Worm (Caenorhabditis elegans) whole organism, late embryonic: ENCODE results near the gene acdh-12.

Experiments used
- C08G9.2 ChIP-seq: sonication (generic microtip); optimal IDR thresholded peaks from 2 replicates; lab custom pipeline; 2016; ENCODE audit warnings: mild to moderate bottlenecking, missing genetic modification characterization, moderate library complexity, missing compliant biosample characterization
- F13H6.1 ChIP-seq: sonication (generic microtip); optimal IDR thresholded peaks from 2 replicates; lab custom pipeline; 2016; ENCODE audit warnings: missing genetic modification characterization, missing compliant biosample characterization
- K02D7.2 ChIP-seq: sonication (generic microtip); optimal IDR thresholded peaks from 2 replicates; lab custom pipeline; 2017; ENCODE audit warnings: mild to moderate bottlenecking, missing genetic modification characterization, missing compliant biosample characterization
- K09A11.1 ChIP-seq: sonication (generic microtip); optimal IDR thresholded peaks from 2 replicates; lab custom pipeline; 2017; ENCODE audit warnings: antibody characterized with exemption, mild to moderate bottlenecking, missing genetic modification characterization, missing compliant biosample characterization; ENCODE audit not compliant: insufficient read depth
- T23F11.4 ChIP-seq: fragments of 200-800 bp; sonication (Bioruptor generic); optimal IDR thresholded peaks from 2 replicates; lab custom pipeline; 2018; ENCODE audit warnings: mild to moderate bottlenecking, missing genetic modification characterization, missing compliant biosample characterization
- Y22D7AL.16 ChIP-seq: sonication (generic microtip); optimal IDR thresholded peaks from 2 replicates; lab custom pipeline; 2016; ENCODE audit warnings: missing genetic modification characterization, missing compliant biosample characterization
- ceh-18 ChIP-seq: sonication (generic microtip); optimal IDR thresholded peaks from 2 replicates; lab custom pipeline; 2016; ENCODE audit warnings: missing genetic modification characterization, missing compliant biosample characterization
- ceh-19 ChIP-seq: fragments of 200-800 bp; sonication (Bioruptor generic); optimal IDR thresholded peaks from 2 replicates; lab custom pipeline; 2018; ENCODE audit warnings: mild to moderate bottlenecking, missing genetic modification characterization, missing compliant biosample characterization
- ceh-22 ChIP-seq: sonication (generic microtip); optimal IDR thresholded peaks from 2 replicates; lab custom pipeline; 2017; ENCODE audit warnings: missing biosample characterization, missing genetic modification characterization
- ceh-24 ChIP-seq: sonication (generic microtip); optimal IDR thresholded peaks from 2 replicates; lab custom pipeline; 2016; ENCODE audit warnings: mild to moderate bottlenecking, missing genetic modification characterization, missing compliant biosample characterization
- ceh-30 ChIP-seq: fragments of 150-350 bp; optimal IDR thresholded peaks from 2 replicates; lab custom pipeline; 2014; ENCODE audit warnings: missing biosample characterization, missing genetic modification characterization
- ceh-31 ChIP-seq: sonication (generic microtip); optimal IDR thresholded peaks from 2 replicates; lab custom pipeline; 2016; ENCODE audit warnings: missing genetic modification characterization, missing compliant biosample characterization
- ceh-34 ChIP-seq: sonication (generic microtip); optimal IDR thresholded peaks from 2 replicates; lab custom pipeline; 2016; ENCODE audit warnings: mild to moderate bottlenecking, missing genetic modification characterization, missing compliant biosample characterization
- ceh-45 ChIP-seq: fragments of 200-800 bp; sonication (Bioruptor generic); IDR thresholded peaks from 2 replicates; pipeline ENCODE4 v1.3.6; 2022; ENCODE audit warnings: missing genetic modification reagents, missing genetic modification characterization, missing compliant biosample characterization
- ceh-48 ChIP-seq: sonication (generic microtip); optimal IDR thresholded peaks from 2 replicates; lab custom pipeline; 2016; ENCODE audit warnings: missing genetic modification characterization, inconsistent platforms, missing compliant biosample characterization
- ceh-6 ChIP-seq: fragments of 200-800 bp; sonication (Bioruptor generic); optimal IDR thresholded peaks from 2 replicates; lab custom pipeline; 2018; ENCODE audit warnings: mild to moderate bottlenecking, missing genetic modification characterization, missing compliant biosample characterization
- ceh-9 ChIP-seq: sonication (generic microtip); optimal IDR thresholded peaks from 2 replicates; lab custom pipeline; 2016; ENCODE audit warnings: mild to moderate bottlenecking, missing genetic modification characterization, inconsistent platforms, missing compliant biosample characterization
- che-1 ChIP-seq: sonication (generic microtip); optimal IDR thresholded peaks from 2 replicates; lab custom pipeline; 2016; ENCODE audit warnings: mild to moderate bottlenecking, missing genetic modification characterization, missing compliant biosample characterization
- dmd-4 ChIP-seq: sonication (generic microtip); optimal IDR thresholded peaks from 2 replicates; lab custom pipeline; 2016; ENCODE audit warnings: borderline replicate concordance, missing genetic modification characterization, missing compliant biosample characterization
- dve-1 ChIP-seq: sonication (generic microtip); optimal IDR thresholded peaks from 2 replicates; lab custom pipeline; 2017; ENCODE audit warnings: antibody characterized with exemption, mild to moderate bottlenecking, missing genetic modification characterization, missing compliant biosample characterization
- elt-4 ChIP-seq: sonication (generic microtip); optimal IDR thresholded peaks from 2 replicates; lab custom pipeline; 2016; ENCODE audit warnings: missing genetic modification characterization, missing compliant biosample characterization
- ets-4 ChIP-seq: sonication (generic microtip); optimal IDR thresholded peaks from 2 replicates; lab custom pipeline; 2016; ENCODE audit warnings: missing genetic modification characterization, missing compliant biosample characterization
- eyg-1 ChIP-seq: sonication (generic microtip); optimal IDR thresholded peaks from 2 replicates; lab custom pipeline; 2016; ENCODE audit warnings: missing genotype, missing genetic modification characterization, missing compliant biosample characterization
- fkh-10 ChIP-seq: fragments of 150-350 bp; optimal IDR thresholded peaks from 2 replicates; lab custom pipeline; 2014; ENCODE audit warnings: missing biosample characterization, missing genetic modification reagents, missing genetic modification characterization
- hlh-13 ChIP-seq: fragments of 200-800 bp; sonication (Bioruptor generic); optimal IDR thresholded peaks from 2 replicates; lab custom pipeline; 2018; ENCODE audit warnings: mild to moderate bottlenecking, missing genetic modification characterization, missing compliant biosample characterization
- hlh-15 ChIP-seq: sonication (generic microtip); optimal IDR thresholded peaks from 2 replicates; lab custom pipeline; 2016; ENCODE audit warnings: missing genetic modification characterization, missing compliant biosample characterization
- hlh-8 ChIP-seq: sonication (generic microtip); optimal IDR thresholded peaks from 2 replicates; lab custom pipeline; 2016; ENCODE audit warnings: missing genotype, missing genetic modification characterization, missing compliant biosample characterization
- lin-11 ChIP-seq: fragments of 200-800 bp; sonication (Bioruptor generic); optimal IDR thresholded peaks from 2 replicates; lab custom pipeline; 2018; ENCODE audit warnings: mild to moderate bottlenecking, missing genetic modification characterization, missing compliant biosample characterization
- mec-3 ChIP-seq: sonication (generic microtip); optimal IDR thresholded peaks from 2 replicates; lab custom pipeline; 2016; ENCODE audit warnings: borderline replicate concordance, missing genetic modification characterization, missing compliant biosample characterization
- nfya-1 ChIP-seq: sonication (generic microtip); optimal IDR thresholded peaks from 2 replicates; lab custom pipeline; 2017; ENCODE audit warnings: missing genetic modification characterization, mild to moderate bottlenecking, missing compliant biosample characterization, antibody characterized with exemption, moderate library complexity
- nhr-11 ChIP-seq: fragments of 150-350 bp; optimal IDR thresholded peaks from 2 replicates; lab custom pipeline; 2014; ENCODE audit warnings: missing biosample characterization, missing genetic modification characterization
- odd-2 ChIP-seq: sonication (generic microtip); optimal IDR thresholded peaks from 2 replicates; lab custom pipeline; 2017; ENCODE audit warnings: antibody characterized with exemption, mild to moderate bottlenecking, missing genetic modification characterization, missing compliant biosample characterization
- pag-3 ChIP-seq: sonication (generic microtip); optimal IDR thresholded peaks from 2 replicates; lab custom pipeline; 2016; ENCODE audit warnings: missing compliant biosample characterization, missing genetic modification characterization, borderline replicate concordance
- pha-2 ChIP-seq: sonication (generic microtip); optimal IDR thresholded peaks from 2 replicates; lab custom pipeline; 2017; ENCODE audit warnings: mild to moderate bottlenecking, missing genetic modification characterization, missing compliant biosample characterization
- pros-1 ChIP-seq: fragments of 150-350 bp; optimal IDR thresholded peaks from 2 replicates; lab custom pipeline; 2014; ENCODE audit warnings: missing biosample characterization, missing genetic modification reagents, missing genetic modification characterization
- ref-2 ChIP-seq: sonication (generic microtip); optimal IDR thresholded peaks from 2 replicates; lab custom pipeline; 2016; ENCODE audit warnings: missing genetic modification characterization, missing compliant biosample characterization
- sdc-2 ChIP-seq: sonication (generic microtip); optimal IDR thresholded peaks from 2 replicates; lab custom pipeline; 2016; ENCODE audit warnings: missing genotype, missing genetic modification characterization, missing compliant biosample characterization
- sox-4 ChIP-seq: sonication (generic microtip); optimal IDR thresholded peaks from 2 replicates; lab custom pipeline; 2017; ENCODE audit warnings: mild to moderate bottlenecking, missing genetic modification characterization, inconsistent platforms, missing compliant biosample characterization
- tbx-2 ChIP-seq: sonication (generic microtip); optimal IDR thresholded peaks from 2 replicates; lab custom pipeline; 2016; ENCODE audit warnings: missing genetic modification characterization, missing compliant biosample characterization
- tbx-7 ChIP-seq: sonication (generic microtip); optimal IDR thresholded peaks from 2 replicates; lab custom pipeline; 2016; ENCODE audit warnings: missing genotype, missing genetic modification characterization, missing compliant biosample characterization
- unc-3 ChIP-seq, 2 experiments: fragments of 200-800 bp in 1 of 2; sonication (Bioruptor generic) in 1 of 2; sonication (generic microtip) in 1 of 2; conservative IDR thresholded peaks in 1 of 2; optimal IDR thresholded peaks in 1 of 2; 2 replicates each; pipeline versions ENCODE4 v1.3.6 to Lab custom; 2016 to 2022; ENCODE audit warnings: missing compliant biosample characterization in 2 of 2, missing genetic modification characterization in 2 of 2, missing genetic modification reagents in 1 of 2
- unc-42 ChIP-seq: sonication (generic microtip); optimal IDR thresholded peaks from 2 replicates; lab custom pipeline; 2016; ENCODE audit warnings: missing genotype, missing genetic modification characterization, missing compliant biosample characterization
- unc-55 ChIP-seq: sonication (generic microtip); optimal IDR thresholded peaks from 2 replicates; lab custom pipeline; 2017; ENCODE audit warnings: missing biosample characterization, missing genetic modification reagents, missing genetic modification characterization
- unc-86 ChIP-seq: sonication (generic microtip); optimal IDR thresholded peaks from 2 replicates; lab custom pipeline; 2016; ENCODE audit warnings: missing genetic modification characterization, missing compliant biosample characterization

acdh-12 gene

ce11 chrII:7183493-7184272 lies 11.8 kb downstream of the acdh-12 start, which contains the start of gene pdl-1 (continued):
- TF ChIP-seq unc-3 (GFP tag; conservative IDR thresholded peaks at IDR 0.05; lab: Robert Waterston, UW) (peak; percentile 91), unc-3 (tag; optimal IDR thresholded peaks at IDR 0.05; lab: Kevin White, UChicago) (peak; percentile 93), tbx-2 (tag; lab: Kevin White, UChicago) (peak; percentile 96), unc-42 (peak; percentile 74), ceh-9 (tag; lab: Kevin White, UChicago) (peak; percentile 85), fkh-10 (no peak), T23F11.4 (peak; percentile 95), C08G9.2 (tag; lab: Kevin White, UChicago) (peak; percentile 88), sdc-2 (tag; lab: Kevin White, UChicago) (peak; percentile 87), hlh-13 (peak; percentile 94), mec-3 (tag; lab: Kevin White, UChicago) (peak; percentile 80), odd-2 (peak; percentile 81), K09A11.1 (tag; lab: Kevin White, UChicago) (peak; percentile 72), ref-2 (tag; lab: Kevin White, UChicago) (peak; percentile 91), elt-4 (tag; lab: Kevin White, UChicago) (peak; percentile 84), ceh-18 (tag; lab: Kevin White, UChicago) (peak; percentile 86), dve-1 (tag; lab: Kevin White, UChicago) (peak; percentile 89), tbx-7 (tag; lab: Kevin White, UChicago) (peak; percentile 72), ceh-30 (tag; lab: Kevin White, UChicago) (peak; percentile 31)

ce11 chrII:7182630-7183029 lies 12.8 kb downstream of the acdh-12 start:
- TF ChIP-seq ceh-19 (GFP tag; lab: Kevin White, UChicago) (peak; percentile 17), unc-86 (tag; lab: Kevin White, UChicago) (no peak), ets-4 (no peak), K02D7.2 (tag; lab: Kevin White, UChicago) (no peak), K09A11.1 (tag; lab: Kevin White, UChicago) (no peak), dmd-4 (tag; lab: Kevin White, UChicago) (no peak), mec-3 (tag; lab: Kevin White, UChicago) (no peak), F13H6.1 (no peak), ceh-34 (tag; lab: Kevin White, UChicago) (no peak), ceh-30 (tag; lab: Kevin White, UChicago) (no peak), ceh-6 (GFP tag; lab: Kevin White, UChicago) (no peak), nfya-1 (tag; lab: Kevin White, UChicago) (peak; percentile 27), ceh-22 (tag; lab: Kevin White, UChicago) (no peak), unc-3 (GFP tag; conservative IDR thresholded peaks at IDR 0.05; lab: Robert Waterston, UW) (no peak), unc-3 (tag; optimal IDR thresholded peaks at IDR 0.05; lab: Kevin White, UChicago) (no peak), pros-1 (tag; lab: Kevin White, UChicago) (no peak), ceh-31 (tag; lab: Kevin White, UChicago) (peak; percentile 38), hlh-8 (tag; lab: Kevin White, UChicago) (no peak), Y22D7AL.16 (tag; lab: Kevin White, UChicago) (no peak), unc-55 (no peak), che-1 (tag; lab: Kevin White, UChicago) (no peak), lin-11 (tag; lab: Kevin White, UChicago) (no peak), unc-42 (peak; percentile 79), dve-1 (tag; lab: Kevin White, UChicago) (no peak), C08G9.2 (tag; lab: Kevin White, UChicago) (peak; percentile 5), tbx-2 (tag; lab: Kevin White, UChicago) (peak; percentile 0), nhr-11 (no peak), sox-4 (tag; lab: Kevin White, UChicago) (no peak), eyg-1 (tag; lab: Kevin White, UChicago) (no peak), pag-3 (tag; lab: Kevin White, UChicago) (no peak), ceh-18 (tag; lab: Kevin White, UChicago) (peak; percentile 40), ceh-24 (no peak), hlh-15 (tag; lab: Kevin White, UChicago) (no peak), odd-2 (no peak), ceh-48 (tag; lab: Kevin White, UChicago) (no peak), T23F11.4 (no peak), ceh-45 (no peak), elt-4 (tag; lab: Kevin White, UChicago) (no peak), pha-2 (tag; lab: Kevin White, UChicago) (no peak)
